Fruit fly (Drosophila melanogaster) whole organism, embryonic: ENCODE measurements around the gene CG17377.
A peak's percentile ranks its signal among the peaks of the same experiment; 100 is the strongest.

Source experiments
- Aef1 ChIP-seq: fragments of 200-800 bp; sonication (Bioruptor generic); IDR thresholded peaks from 3 replicates; pipeline ENCODE4 v1.3.6; 2022; ENCODE audit warnings: missing biosample characterization, missing genetic modification characterization
- BEAF-32 ChIP-seq: fragments of 200-800 bp; sonication (Bioruptor generic); optimal IDR thresholded peaks from 3 replicates; lab custom pipeline; 2017; ENCODE audit warnings: missing biosample characterization, missing genetic modification characterization, mild to moderate bottlenecking, moderate library complexity, missing genetic modification reagents
- CG11247 ChIP-seq: fragments of 200-800 bp; sonication (Bioruptor generic); IDR thresholded peaks from 2 replicates; pipeline ENCODE4 v1.3.6; 2022; ENCODE audit warnings: missing biosample characterization, missing genetic modification characterization
- CG12299 ChIP-seq: fragments of 200-800 bp; sonication (Bioruptor generic); optimal IDR thresholded peaks from 2 replicates; lab custom pipeline; 2018; ENCODE audit warnings: missing biosample characterization, mild to moderate bottlenecking, missing genetic modification characterization
- CG15601 ChIP-seq: fragments of 200-800 bp; sonication (Bioruptor generic); optimal IDR thresholded peaks from 3 replicates; lab custom pipeline; 2019; ENCODE audit warnings: missing biosample characterization, mild to moderate bottlenecking, missing genetic modification characterization, moderate library complexity
- CG1602 ChIP-seq: fragments of 200-800 bp; sonication (Bioruptor generic); optimal IDR thresholded peaks from 3 replicates; lab custom pipeline; 2016; ENCODE audit warnings: missing biosample characterization, missing genetic modification characterization
- CG16779 ChIP-seq: fragments of 200-800 bp; sonication (Bioruptor generic); IDR thresholded peaks from 2 replicates; pipeline ENCODE4 v1.3.6; 2022; ENCODE audit warnings: missing biosample characterization, missing genetic modification characterization
- CG18619 ChIP-seq: fragments of 200-800 bp; sonication (Bioruptor generic); optimal IDR thresholded peaks from 3 replicates; lab custom pipeline; 2017; ENCODE audit warnings: missing biosample characterization, mild to moderate bottlenecking, missing genetic modification characterization
- CG18764 ChIP-seq: fragments of 200-800 bp; sonication (Bioruptor generic); optimal IDR thresholded peaks from 3 replicates; lab custom pipeline; 2016; ENCODE audit warnings: missing biosample characterization, missing genetic modification characterization
- CG2116 ChIP-seq: fragments of 200-800 bp; sonication (Bioruptor generic); optimal IDR thresholded peaks from 3 replicates; lab custom pipeline; 2018; ENCODE audit warnings: missing biosample characterization, mild to moderate bottlenecking, missing genetic modification characterization
- CG31441 ChIP-seq: fragments of 200-800 bp; sonication (Bioruptor generic); IDR thresholded peaks from 2 replicates; pipeline ENCODE4 v1.3.6; 2022; ENCODE audit warnings: missing biosample characterization, missing genetic modification characterization
- CG33557 ChIP-seq: fragments of 200-800 bp; sonication (Bioruptor generic); optimal IDR thresholded peaks from 2 replicates; lab custom pipeline; 2019; ENCODE audit warnings: missing biosample characterization, mild to moderate bottlenecking, missing genetic modification characterization, moderate library complexity
- CG3407 ChIP-seq: fragments of 200-800 bp; sonication (Bioruptor generic); optimal IDR thresholded peaks from 2 replicates; lab custom pipeline; 2018; ENCODE audit warnings: missing biosample characterization, mild to moderate bottlenecking, missing genetic modification characterization
- CG3995 ChIP-seq: fragments of 200-800 bp; sonication (Bioruptor generic); optimal IDR thresholded peaks from 3 replicates; lab custom pipeline; 2016; ENCODE audit warnings: missing biosample characterization, missing genetic modification characterization
- CG4360 ChIP-seq: fragments of 200-800 bp; sonication (Bioruptor generic); IDR thresholded peaks from 2 replicates; pipeline ENCODE4 v1.3.6; 2022; ENCODE audit warnings: missing biosample characterization, missing genetic modification characterization
- CG4820 ChIP-seq: fragments of 200-800 bp; sonication (Bioruptor generic); optimal IDR thresholded peaks from 3 replicates; lab custom pipeline; 2016; ENCODE audit warnings: missing biosample characterization, missing genetic modification characterization
- CG5953 ChIP-seq: fragments of 200-800 bp; sonication (Bioruptor generic); IDR thresholded peaks from 2 replicates; pipeline ENCODE4 v1.3.6; 2022; ENCODE audit warnings: missing biosample characterization, missing genetic modification characterization
- CG7357 ChIP-seq: fragments of 200-800 bp; sonication (Bioruptor generic); IDR thresholded peaks from 3 replicates; pipeline ENCODE4 v1.3.6; 2022; ENCODE audit warnings: missing biosample characterization, missing genetic modification characterization
- CG7745 ChIP-seq: fragments of 200-800 bp; sonication (Bioruptor generic); optimal IDR thresholded peaks from 2 replicates; lab custom pipeline; 2018; ENCODE audit warnings: missing biosample characterization, mild to moderate bottlenecking, missing genetic modification characterization, moderate library complexity
- CG8388 ChIP-seq: fragments of 200-800 bp; sonication (Bioruptor generic); optimal IDR thresholded peaks from 2 replicates; lab custom pipeline; 2019; ENCODE audit warnings: missing biosample characterization, mild to moderate bottlenecking, missing genetic modification characterization, moderate library complexity
- CG8944 ChIP-seq: fragments of 200-800 bp; sonication (Bioruptor generic); optimal IDR thresholded peaks from 3 replicates; lab custom pipeline; 2016; ENCODE audit warnings: missing biosample characterization, missing genetic modification characterization
- CoRest ChIP-seq: fragments of 200-800 bp; sonication (Bioruptor generic); optimal IDR thresholded peaks from 3 replicates; lab custom pipeline; 2018; ENCODE audit warnings: missing biosample characterization, mild to moderate bottlenecking, missing genetic modification characterization, moderate library complexity
- D ChIP-seq, 2 experiments: fragments of 200-800 bp in 1 of 2; fragments of >200 bp in 1 of 2; sonication (Bioruptor generic) in 1 of 2; optimal IDR thresholded peaks; 2 replicates in 1 of 2; 3 replicates in 1 of 2; lab custom pipeline; 2017; ENCODE audit warnings: mild to moderate bottlenecking in 1 of 2, missing biosample characterization in 1 of 2, missing genetic modification characterization in 1 of 2, missing genetic modification reagents in 1 of 2
- Dbx ChIP-seq: fragments of 200-800 bp; sonication (Bioruptor generic); IDR thresholded peaks from 3 replicates; pipeline ENCODE4 v1.3.6; 2022; ENCODE audit warnings: missing biosample characterization, missing genetic modification characterization
- Fer3 ChIP-seq: fragments of 200-800 bp; sonication (Bioruptor generic); optimal IDR thresholded peaks from 2 replicates; lab custom pipeline; 2018; ENCODE audit warnings: missing biosample characterization, mild to moderate bottlenecking, missing genetic modification characterization, moderate library complexity
- HLH54F ChIP-seq: fragments of 200-800 bp; sonication (Bioruptor generic); optimal IDR thresholded peaks from 3 replicates; lab custom pipeline; 2016; ENCODE audit warnings: missing biosample characterization, missing genetic modification characterization
- Hsf ChIP-seq: fragments of 200-800 bp; sonication (Bioruptor generic); optimal IDR thresholded peaks from 3 replicates; lab custom pipeline; 2016; ENCODE audit warnings: missing biosample characterization, missing genetic modification characterization
- Max ChIP-seq: fragments of 200-800 bp; sonication (Bioruptor generic); optimal IDR thresholded peaks from 2 replicates; lab custom pipeline; 2016; ENCODE audit warnings: missing biosample characterization, mild to moderate bottlenecking, missing genetic modification characterization
- Ptx1 ChIP-seq: fragments of 200-800 bp; sonication (Bioruptor generic); IDR thresholded peaks from 2 replicates; pipeline ENCODE4 v1.3.6; 2022; ENCODE audit warnings: missing biosample characterization, missing genetic modification characterization
- Ravus ChIP-seq: fragments of 200-800 bp; sonication (Bioruptor generic); IDR thresholded peaks from 2 replicates; pipeline ENCODE4 v1.3.6; 2022; ENCODE audit warnings: missing biosample characterization, missing genetic modification characterization
- Rfx ChIP-seq: fragments of 200-800 bp; sonication (Bioruptor generic); IDR thresholded peaks from 2 replicates; pipeline ENCODE4 v1.3.6; 2022; ENCODE audit warnings: missing biosample characterization, missing genetic modification characterization
- Six4 ChIP-seq: fragments of 200-800 bp; sonication (Bioruptor generic); optimal IDR thresholded peaks from 2 replicates; lab custom pipeline; 2016; ENCODE audit warnings: missing biosample characterization, missing genetic modification characterization
- Sox102F ChIP-seq: fragments of 200-800 bp; sonication (Bioruptor generic); optimal IDR thresholded peaks from 2 replicates; lab custom pipeline; 2018; ENCODE audit warnings: missing biosample characterization, mild to moderate bottlenecking, missing genetic modification characterization, moderate library complexity
- Tbp ChIP-seq: fragments of >200 bp; optimal IDR thresholded peaks from 2 replicates; lab custom pipeline; 2018; ENCODE audit warnings: missing biosample characterization, missing genetic modification characterization
- ab ChIP-seq: fragments of 200-800 bp; sonication (Bioruptor generic); optimal IDR thresholded peaks from 2 replicates; lab custom pipeline; 2016; ENCODE audit warnings: missing biosample characterization, missing genetic modification characterization
- ash1 ChIP-seq: fragments of 200-800 bp; sonication (Bioruptor generic); optimal IDR thresholded peaks from 2 replicates; lab custom pipeline; 2018; ENCODE audit warnings: missing biosample characterization, mild to moderate bottlenecking, missing genetic modification characterization
- az2 ChIP-seq: fragments of 200-800 bp; sonication (Bioruptor generic); optimal IDR thresholded peaks from 3 replicates; lab custom pipeline; 2016; ENCODE audit warnings: missing biosample characterization, missing genetic modification characterization
- chif ChIP-seq, 2 experiments: fragments of 200-800 bp; sonication (Bioruptor generic); optimal IDR thresholded peaks; 3 replicates each; lab custom pipeline; 2016; ENCODE audit warnings: missing biosample characterization in 2 of 2, missing genetic modification characterization in 2 of 2
- chm ChIP-seq: fragments of 200-800 bp; sonication (Bioruptor generic); IDR thresholded peaks from 2 replicates; pipeline ENCODE4 v1.3.6; 2022; ENCODE audit warnings: missing biosample characterization, missing genetic modification characterization
- dmrt99B ChIP-seq: fragments of 200-800 bp; sonication (Bioruptor generic); optimal IDR thresholded peaks from 2 replicates; lab custom pipeline; 2018; ENCODE audit warnings: missing biosample characterization, mild to moderate bottlenecking, missing genetic modification characterization, moderate library complexity
- esg ChIP-seq: fragments of 200-800 bp; sonication (Bioruptor generic); conservative IDR thresholded peaks from 2 replicates; pipeline ENCODE4 v1.3.6; 2022; ENCODE audit warnings: missing biosample characterization, missing genetic modification characterization
- fru ChIP-seq: fragments of >200 bp; optimal IDR thresholded peaks from 2 replicates; lab custom pipeline; 2017
- hb ChIP-seq: fragments of 200-800 bp; sonication (Bioruptor generic); IDR thresholded peaks from 3 replicates; pipeline ENCODE4 v1.3.6; 2022; ENCODE audit warnings: missing biosample characterization, missing genetic modification characterization; ENCODE audit not compliant: partially characterized antibody
- her ChIP-seq: fragments of 200-800 bp; sonication (Bioruptor generic); optimal IDR thresholded peaks from 2 replicates; lab custom pipeline; 2016; ENCODE audit warnings: missing biosample characterization, missing genetic modification characterization
- lilli ChIP-seq: fragments of 200-800 bp; sonication (Bioruptor generic); optimal IDR thresholded peaks from 3 replicates; lab custom pipeline; 2016; ENCODE audit warnings: missing biosample characterization, missing genetic modification characterization
- psq ChIP-seq: fragments of 200-800 bp; sonication (Bioruptor generic); optimal IDR thresholded peaks from 2 replicates; lab custom pipeline; 2017; ENCODE audit warnings: missing biosample characterization, missing genetic modification characterization
- pzg ChIP-seq: fragments of 200-800 bp; sonication (Bioruptor generic); optimal IDR thresholded peaks from 3 replicates; lab custom pipeline; 2018; ENCODE audit warnings: missing biosample characterization, mild to moderate bottlenecking, missing genetic modification characterization, moderate library complexity
- row ChIP-seq: fragments of 200-800 bp; sonication (Bioruptor generic); IDR thresholded peaks from 3 replicates; pipeline ENCODE4 v1.3.6; 2022; ENCODE audit warnings: missing biosample characterization, missing genetic modification characterization
- sens-2 ChIP-seq: fragments of 200-800 bp; sonication (Bioruptor generic); IDR thresholded peaks from 2 replicates; pipeline ENCODE4 v1.3.6; 2022; ENCODE audit warnings: missing biosample characterization, missing genetic modification characterization
- sisA ChIP-seq: fragments of 200-800 bp; sonication (Bioruptor generic); IDR thresholded peaks from 2 replicates; pipeline ENCODE4 v1.3.6; 2022; ENCODE audit warnings: missing biosample characterization, missing genetic modification characterization
- stc ChIP-seq: fragments of 200-800 bp; sonication (Bioruptor generic); IDR thresholded peaks from 2 replicates; pipeline ENCODE4 v1.3.6; 2022; ENCODE audit warnings: missing biosample characterization, missing genetic modification characterization
- zf30C ChIP-seq: fragments of 200-800 bp; sonication (Bioruptor generic); optimal IDR thresholded peaks from 3 replicates; lab custom pipeline; 2018; ENCODE audit warnings: missing biosample characterization, mild to moderate bottlenecking, missing genetic modification characterization

Gene CG17377

DNA sequence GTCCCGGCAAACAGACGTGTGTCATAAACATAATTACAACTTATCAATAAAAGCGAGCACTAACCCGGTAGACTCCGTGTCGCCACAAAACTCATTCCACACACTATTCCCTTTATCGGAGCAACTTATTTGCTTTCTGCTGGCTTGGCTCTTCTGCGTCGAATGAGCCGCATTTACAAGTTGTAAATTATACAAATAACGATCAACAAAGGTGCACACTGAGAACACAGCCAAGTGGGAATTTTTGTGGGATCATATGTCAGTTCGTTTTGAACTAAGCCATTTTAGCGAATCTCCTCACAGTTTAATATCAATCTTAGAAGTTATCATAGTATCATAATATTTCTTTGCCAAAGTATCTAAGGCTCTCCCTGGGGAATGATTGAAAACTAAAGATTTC lies 15.7 kb upstream of the CG17377 start (continued):
- TF ChIP-seq HLH54F (GFP tag; lab: Kevin White, UChicago) (no peak), D (optimal IDR thresholded peaks at IDR 0.05; lab: Kevin White, UChicago) (no peak), D (GFP tag; optimal IDR thresholded peaks at IDR 0.05; lab: Kevin White, UChicago) (peak; percentile 31), Rfx (GFP tag; lab: Robert Waterston, UW) (no peak), chif (GFP tag; optimal IDR thresholded peaks at IDR 0.05; lab: Kevin White, UChicago) (peak in 1 of 2 experiments; percentile 5), az2 (no peak), fru (lab: Kevin White, UChicago) (no peak), CG5953 (GFP tag; lab: Robert Waterston, UW) (no peak), CG3995 (GFP tag; lab: Kevin White, UChicago) (no peak), Aef1 (GFP tag; lab: Robert Waterston, UW) (no peak), Dbx (no peak), CG16779 (no peak), zf30C (no peak), Max (GFP tag; lab: Kevin White, UChicago) (no peak), sisA (GFP tag; lab: Robert Waterston, UW) (no peak)

DNA sequence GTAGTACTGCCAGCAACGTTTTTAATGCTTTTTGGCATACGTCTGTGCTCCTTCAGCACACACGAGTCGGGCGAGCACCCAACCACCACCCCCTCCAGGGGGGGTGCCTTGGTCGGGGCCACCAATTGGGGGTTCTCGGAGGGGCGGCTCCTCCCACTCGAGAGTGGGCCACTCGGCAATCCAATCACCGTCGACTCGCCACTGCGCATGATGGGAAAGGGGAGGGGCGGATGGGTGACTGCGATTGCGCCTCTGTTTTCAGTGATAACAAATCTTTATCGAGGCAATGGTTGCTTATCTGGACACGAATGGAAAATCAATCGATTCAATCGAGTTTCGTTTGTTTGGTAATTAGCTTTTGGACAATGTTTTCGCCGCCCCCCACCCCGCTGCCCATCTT lies 14.9 kb upstream of the CG17377 start:
- TF ChIP-seq psq (GFP tag; lab: Kevin White, UChicago) (no peak), Ptx1 (no peak), BEAF-32 (GFP tag; lab: Kevin White, UChicago) (no peak), CG31441 (GFP tag; lab: Robert Waterston, UW) (no peak), CG8944 (no peak), CG2116 (no peak), CG4820 (GFP tag; lab: Kevin White, UChicago) (no peak), Sox102F (GFP tag; lab: Kevin White, UChicago) (no peak), Six4 (GFP tag; lab: Kevin White, UChicago) (no peak), her (GFP tag; lab: Kevin White, UChicago) (no peak), chm (GFP tag; lab: Robert Waterston, UW) (no peak), CG18764 (GFP tag; lab: Kevin White, UChicago) (no peak), CG7357 (GFP tag; lab: Robert Waterston, UW) (no peak), CG3407 (GFP tag; lab: Kevin White, UChicago) (no peak), sens-2 (GFP tag; lab: Robert Waterston, UW) (peak; percentile 84), CG33557 (no peak), CG7745 (no peak), stc (0 out of 2 replicates have a peak, but pooled peaks have one; percentile 13), esg (GFP tag; lab: Robert Waterston, UW) (no peak), Hsf (GFP tag; lab: Kevin White, UChicago) (no peak), CG8388 (GFP tag; lab: Kevin White, UChicago) (no peak), hb (no peak), CG1602 (no peak), dmrt99B (tag; lab: Kevin White, UChicago) (no peak), ab (GFP tag; lab: Kevin White, UChicago) (no peak), CoRest (tag; lab: Kevin White, UChicago) (peak; percentile 22), Fer3 (no peak), CG18619 (GFP tag; lab: Kevin White, UChicago) (no peak), lilli (GFP tag; lab: Kevin White, UChicago) (no peak), CG15601 (tag; lab: Kevin White, UChicago) (no peak), CG4360 (GFP tag; lab: Robert Waterston, UW) (no peak), pzg (GFP tag; lab: Kevin White, UChicago) (no peak), Tbp (GFP tag; lab: Kevin White, UChicago) (no peak), CG11247 (GFP tag; lab: Robert Waterston, UW) (no peak), CG12299 (no peak), Ravus (GFP tag; lab: Robert Waterston, UW) (no peak), row (GFP tag; lab: Robert Waterston, UW) (no peak), ash1 (GFP tag; lab: Kevin White, UChicago) (peak; percentile 25)
